Fruit fly (Drosophila melanogaster) whole organism, prepupa: Measurements from ENCODE around the gene Hmbs.

Experiments used
- Blimp-1 ChIP-seq: fragments of 200-800 bp; sonication (Bioruptor generic); optimal IDR thresholded peaks from 3 replicates; lab custom pipeline; 2017; ENCODE audit warnings: missing biosample characterization, missing genetic modification characterization, mild to moderate bottlenecking, moderate library complexity, missing genetic modification reagents
- CG10631 ChIP-seq: fragments of 200-800 bp; sonication (Bioruptor generic); optimal IDR thresholded peaks from 2 replicates; lab custom pipeline; 2016; ENCODE audit warnings: missing biosample characterization, missing genetic modification characterization
- CG10669 ChIP-seq: fragments of 200-800 bp; sonication (Bioruptor generic); optimal IDR thresholded peaks from 3 replicates; lab custom pipeline; 2018; ENCODE audit warnings: missing biosample characterization, mild to moderate bottlenecking, missing genetic modification characterization, moderate library complexity
- CG11762 ChIP-seq: fragments of 200-800 bp; sonication (Bioruptor generic); optimal IDR thresholded peaks from 3 replicates; lab custom pipeline; 2016; ENCODE audit warnings: missing biosample characterization, missing genetic modification characterization; ENCODE audit not compliant: insufficient read depth
- CG3032 ChIP-seq: fragments of 200-800 bp; optimal IDR thresholded peaks from 2 replicates; lab custom pipeline; 2019; ENCODE audit warnings: missing biosample characterization, mild to moderate bottlenecking, missing genetic modification characterization, moderate library complexity
- CG31627 ChIP-seq: fragments of 200-800 bp; sonication (Bioruptor generic); optimal IDR thresholded peaks from 3 replicates; lab custom pipeline; 2016; ENCODE audit warnings: missing biosample characterization, missing genetic modification characterization
- CG32006 ChIP-seq: fragments of 200-800 bp; sonication (Bioruptor generic); optimal IDR thresholded peaks from 3 replicates; lab custom pipeline; 2017; ENCODE audit warnings: missing biosample characterization, mild to moderate bottlenecking, missing genetic modification characterization
- CG34406 ChIP-seq: fragments of 200-800 bp; sonication (Bioruptor generic); optimal IDR thresholded peaks from 3 replicates; lab custom pipeline; 2016; ENCODE audit warnings: missing biosample characterization, missing genetic modification characterization
- CG4318 ChIP-seq: fragments of 200-800 bp; sonication (Bioruptor generic); optimal IDR thresholded peaks from 3 replicates; lab custom pipeline; 2017; ENCODE audit warnings: missing biosample characterization, mild to moderate bottlenecking, missing genetic modification characterization
- CG6792 ChIP-seq: fragments of 200-800 bp; sonication (Bioruptor generic); optimal IDR thresholded peaks from 3 replicates; lab custom pipeline; 2016; ENCODE audit warnings: missing biosample characterization, missing genetic modification characterization
- CG6854 ChIP-seq: fragments of 200-800 bp; sonication (Bioruptor generic); optimal IDR thresholded peaks from 2 replicates; lab custom pipeline; 2017; ENCODE audit warnings: missing biosample characterization, mild to moderate bottlenecking, missing genetic modification characterization
- CG7368 ChIP-seq: fragments of 200-800 bp; sonication (Bioruptor generic); optimal IDR thresholded peaks from 3 replicates; lab custom pipeline; 2016; ENCODE audit warnings: missing biosample characterization, missing genetic modification characterization
- CG8119 ChIP-seq: fragments of 200-800 bp; sonication (Bioruptor generic); IDR thresholded peaks from 3 replicates; pipeline ENCODE4 v1.3.6; 2022; ENCODE audit warnings: missing biosample characterization, missing genetic modification characterization
- CG8632 ChIP-seq: fragments of 200-800 bp; sonication (Bioruptor generic); optimal IDR thresholded peaks from 3 replicates; lab custom pipeline; 2016; ENCODE audit warnings: missing biosample characterization, missing genetic modification characterization
- CG9139 ChIP-seq: fragments of 200-800 bp; sonication (Bioruptor generic); optimal IDR thresholded peaks from 3 replicates; lab custom pipeline; 2017; ENCODE audit warnings: missing biosample characterization, mild to moderate bottlenecking, missing genetic modification characterization
- Eip75B ChIP-seq: fragments of 200-800 bp; sonication (Bioruptor generic); optimal IDR thresholded peaks from 3 replicates; lab custom pipeline; 2016; ENCODE audit warnings: missing biosample characterization, missing genetic modification characterization
- Eip78C ChIP-seq: fragments of 200-800 bp; sonication (Bioruptor generic); peaks from one replicate; lab custom pipeline; 2016; ENCODE audit warnings: missing biosample characterization, missing genetic modification characterization
- Ets21C ChIP-seq: fragments of 200-800 bp; sonication (Bioruptor generic); optimal IDR thresholded peaks from 3 replicates; lab custom pipeline; 2016; ENCODE audit warnings: missing biosample characterization, missing genetic modification characterization
- Ets96B ChIP-seq: fragments of 200-800 bp; optimal IDR thresholded peaks from 2 replicates; lab custom pipeline; 2019; ENCODE audit warnings: missing biosample characterization, mild to moderate bottlenecking, missing genetic modification characterization, moderate library complexity
- Hr38 ChIP-seq: sonication (Bioruptor generic); optimal IDR thresholded peaks from 2 replicates; lab custom pipeline; 2016; ENCODE audit warnings: missing biosample characterization, missing genetic modification characterization
- Hr39 ChIP-seq: fragments of 200-800 bp; sonication (Bioruptor generic); optimal IDR thresholded peaks from 2 replicates; lab custom pipeline; 2016; ENCODE audit warnings: missing biosample characterization, missing genetic modification characterization
- Hr4 ChIP-seq: fragments of 200-800 bp; sonication (Bioruptor generic); optimal IDR thresholded peaks from 3 replicates; lab custom pipeline; 2016; ENCODE audit warnings: missing biosample characterization, missing genetic modification characterization
- Lpt ChIP-seq: fragments of 200-800 bp; sonication (Bioruptor generic); optimal IDR thresholded peaks from 3 replicates; lab custom pipeline; 2016; ENCODE audit warnings: missing biosample characterization, missing genetic modification characterization
- Met ChIP-seq: fragments of 200-800 bp; sonication (Bioruptor generic); optimal IDR thresholded peaks from 3 replicates; lab custom pipeline; 2016; ENCODE audit warnings: missing biosample characterization, missing genetic modification characterization
- OdsH ChIP-seq: fragments of 200-800 bp; sonication (Bioruptor generic); optimal IDR thresholded peaks from 3 replicates; lab custom pipeline; 2016; ENCODE audit warnings: missing biosample characterization, missing genetic modification characterization
- Sox14 ChIP-seq: fragments of 200-800 bp; sonication (Bioruptor generic); optimal IDR thresholded peaks from 3 replicates; lab custom pipeline; 2016; ENCODE audit warnings: missing biosample characterization, missing genetic modification characterization
- Sox15 ChIP-seq: fragments of 200-800 bp; sonication (Bioruptor generic); optimal IDR thresholded peaks from 3 replicates; lab custom pipeline; 2016; ENCODE audit warnings: missing biosample characterization, missing genetic modification characterization
- achi ChIP-seq: fragments of 200-800 bp; sonication (Bioruptor generic); optimal IDR thresholded peaks from 3 replicates; lab custom pipeline; 2016; ENCODE audit warnings: missing biosample characterization, missing genetic modification characterization
- acj6 ChIP-seq: fragments of 200-800 bp; sonication (Bioruptor generic); optimal IDR thresholded peaks from 3 replicates; lab custom pipeline; 2016; ENCODE audit warnings: missing biosample characterization, missing genetic modification characterization
- cyc ChIP-seq: fragments of 200-800 bp; sonication (Bioruptor generic); optimal IDR thresholded peaks from 3 replicates; lab custom pipeline; 2016; ENCODE audit warnings: missing biosample characterization, missing genetic modification characterization
- dac ChIP-seq: fragments of 200-800 bp; sonication (Bioruptor generic); optimal IDR thresholded peaks from 2 replicates; lab custom pipeline; 2017; ENCODE audit warnings: missing biosample characterization, mild to moderate bottlenecking, missing genetic modification characterization
- dsx ChIP-seq: fragments of 200-800 bp; optimal IDR thresholded peaks from 3 replicates; lab custom pipeline; 2019; ENCODE audit warnings: missing biosample characterization, mild to moderate bottlenecking, missing genetic modification characterization, moderate library complexity; ENCODE audit not compliant: poor library complexity, severe bottlenecking
- eg ChIP-seq: fragments of 200-800 bp; sonication (Bioruptor generic); IDR thresholded peaks from 3 replicates; pipeline ENCODE4 v1.3.6; 2022; ENCODE audit warnings: missing biosample characterization, missing genetic modification characterization
- esn ChIP-seq: fragments of 200-800 bp; sonication (Bioruptor generic); optimal IDR thresholded peaks from 2 replicates; lab custom pipeline; 2016; ENCODE audit warnings: missing biosample characterization, mild to moderate bottlenecking, missing genetic modification characterization, moderate library complexity
- fkh ChIP-seq: fragments of 200-800 bp; sonication (Bioruptor generic); optimal IDR thresholded peaks from 3 replicates; lab custom pipeline; 2017; ENCODE audit warnings: missing biosample characterization, mild to moderate bottlenecking, missing genetic modification characterization, moderate library complexity
- lz ChIP-seq: fragments of 200-800 bp; sonication (Bioruptor generic); optimal IDR thresholded peaks from 3 replicates; lab custom pipeline; 2016; ENCODE audit warnings: missing biosample characterization, missing genetic modification characterization
- net ChIP-seq: fragments of 200-800 bp; sonication (Bioruptor generic); optimal IDR thresholded peaks from 3 replicates; lab custom pipeline; 2016; ENCODE audit warnings: missing biosample characterization, missing genetic modification characterization
- pdm3 ChIP-seq: fragments of 200-800 bp; sonication (Bioruptor generic); optimal IDR thresholded peaks from 3 replicates; lab custom pipeline; 2016; ENCODE audit warnings: missing biosample characterization, missing genetic modification characterization
- salr ChIP-seq, 2 experiments: fragments of 200-800 bp; sonication (Bioruptor generic); optimal IDR thresholded peaks; 3 replicates each; lab custom pipeline; 2016 to 2018; ENCODE audit warnings: missing biosample characterization in 2 of 2, missing genetic modification characterization in 2 of 2, mild to moderate bottlenecking in 1 of 2
- spab ChIP-seq: fragments of 200-800 bp; sonication (Bioruptor generic); optimal IDR thresholded peaks from 2 replicates; lab custom pipeline; 2017; ENCODE audit warnings: missing biosample characterization, mild to moderate bottlenecking, missing genetic modification characterization, missing genetic modification reagents
- ss ChIP-seq, 2 experiments: fragments of 200-800 bp; sonication (Bioruptor generic); optimal IDR thresholded peaks; 2 replicates in 1 of 2; 3 replicates in 1 of 2; lab custom pipeline; 2017 to 2018; ENCODE audit warnings: mild to moderate bottlenecking in 2 of 2, missing biosample characterization in 2 of 2, missing genetic modification characterization in 2 of 2, moderate library complexity in 1 of 2
- vri ChIP-seq: fragments of 200-800 bp; sonication (Bioruptor generic); optimal IDR thresholded peaks from 3 replicates; lab custom pipeline; 2016; ENCODE audit warnings: missing biosample characterization, mild to moderate bottlenecking, missing genetic modification characterization

Hmbs gene

DNA sequence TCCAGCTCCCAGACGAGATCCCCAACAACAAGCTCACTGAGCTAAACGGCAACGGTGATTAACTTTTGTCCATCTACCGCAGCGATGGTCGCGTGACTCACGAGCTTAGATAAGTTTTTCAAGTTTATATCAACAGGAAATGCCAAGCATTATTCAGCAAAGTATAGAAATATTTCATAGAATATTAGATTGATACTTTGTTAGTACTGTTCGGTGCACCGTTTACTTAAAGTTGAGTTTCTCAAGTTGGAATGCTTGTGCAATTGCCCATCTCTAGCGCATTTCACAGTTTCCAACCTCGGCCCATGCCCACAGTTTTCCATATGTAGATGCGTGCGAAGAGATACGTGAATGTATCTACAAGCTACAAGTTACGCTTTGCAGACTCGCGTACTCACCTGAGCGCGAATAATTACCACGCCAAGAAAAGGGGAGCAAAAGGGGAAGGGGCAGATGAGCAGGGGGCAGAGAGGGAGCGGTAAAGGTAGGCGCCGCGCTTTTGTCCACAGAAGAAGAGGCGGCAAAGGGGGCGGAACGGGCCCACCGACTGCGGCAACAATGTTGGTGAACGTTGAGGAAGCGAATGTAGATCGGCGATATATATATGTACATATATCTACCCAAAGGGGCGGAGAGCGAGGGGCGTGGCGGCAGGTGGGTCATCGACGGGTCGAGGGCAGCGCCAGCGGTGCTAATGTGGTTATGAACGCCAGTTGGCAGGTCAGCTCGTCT, 41.5 kb downstream of the Hmbs start (continued):
- TF ChIP-seq CG8119 (GFP tag; lab: Robert Waterston, UW) (peak; percentile 85), CG4318 (GFP tag; lab: Kevin White, UChicago) (peak; percentile 80), Hr39 (peak; percentile 11), CG7368 (GFP tag; lab: Kevin White, UChicago) (peak; percentile 43), Ets96B (tag; lab: Kevin White, UChicago) (peak; percentile 62), Eip78C (GFP tag; lab: Kevin White, UChicago) (peak; percentile 87), salr (GFP tag; optimal IDR thresholded peaks at IDR 0.05; lab: Kevin White, UChicago) (peak in 1 of 2 experiments; percentile 59), acj6 (GFP tag; lab: Kevin White, UChicago) (peak; percentile 66), eg (GFP tag; lab: Robert Waterston, UW) (peak; percentile 80), fkh (GFP tag; lab: Kevin White, UChicago) (no peak), Hr38 (GFP tag; lab: Kevin White, UChicago) (no peak), OdsH (GFP tag; lab: Kevin White, UChicago) (peak; percentile 70), dac (GFP tag; lab: Kevin White, UChicago) (peak; percentile 70), dsx (GFP tag; lab: Kevin White, UChicago) (peak; percentile 91), Eip75B (GFP tag; lab: Kevin White, UChicago) (peak; percentile 60), Lpt (GFP tag; lab: Kevin White, UChicago) (peak; percentile 76), CG3032 (peak; percentile 55), Blimp-1 (no peak), achi (GFP tag; lab: Kevin White, UChicago) (peak; percentile 71), CG31627 (GFP tag; lab: Kevin White, UChicago) (no peak), CG6854 (GFP tag; lab: Kevin White, UChicago) (no peak), CG8632 (GFP tag; lab: Kevin White, UChicago) (no peak), CG34406 (GFP tag; lab: Kevin White, UChicago) (peak; percentile 35), Hr4 (GFP tag; lab: Kevin White, UChicago) (peak; percentile 90), CG6792 (GFP tag; lab: Kevin White, UChicago) (peak; percentile 27)

DNA sequence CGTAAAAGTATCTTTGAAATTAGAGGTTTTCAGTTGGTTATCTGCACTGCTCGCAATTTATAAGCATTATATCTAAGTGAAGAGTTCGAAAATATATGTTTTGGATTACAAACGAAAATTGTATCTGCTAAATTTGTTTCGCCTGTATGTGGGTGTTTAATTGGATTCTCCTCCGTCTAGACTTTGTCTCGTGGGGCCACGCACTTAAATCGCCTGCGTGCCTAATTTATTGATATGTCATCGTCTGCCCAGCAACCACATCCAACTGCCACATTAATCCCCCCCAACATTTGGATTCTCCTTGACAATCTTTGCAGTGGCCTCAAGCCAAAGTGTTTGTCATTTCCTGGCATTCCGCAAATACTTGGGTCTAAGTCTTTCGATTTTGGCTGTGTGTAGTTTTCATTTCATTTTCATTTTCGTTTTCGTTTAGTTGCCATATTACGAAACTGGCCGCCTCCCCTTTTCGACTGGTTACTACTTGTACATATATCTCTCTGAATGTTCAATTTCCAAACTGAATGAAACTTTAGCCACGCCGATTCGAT, 43.5 kb downstream of the Hmbs start:
- TF ChIP-seq CG32006 (peak; percentile 34), Sox14 (GFP tag; lab: Kevin White, UChicago) (no peak), OdsH (GFP tag; lab: Kevin White, UChicago) (no peak)

DNA sequence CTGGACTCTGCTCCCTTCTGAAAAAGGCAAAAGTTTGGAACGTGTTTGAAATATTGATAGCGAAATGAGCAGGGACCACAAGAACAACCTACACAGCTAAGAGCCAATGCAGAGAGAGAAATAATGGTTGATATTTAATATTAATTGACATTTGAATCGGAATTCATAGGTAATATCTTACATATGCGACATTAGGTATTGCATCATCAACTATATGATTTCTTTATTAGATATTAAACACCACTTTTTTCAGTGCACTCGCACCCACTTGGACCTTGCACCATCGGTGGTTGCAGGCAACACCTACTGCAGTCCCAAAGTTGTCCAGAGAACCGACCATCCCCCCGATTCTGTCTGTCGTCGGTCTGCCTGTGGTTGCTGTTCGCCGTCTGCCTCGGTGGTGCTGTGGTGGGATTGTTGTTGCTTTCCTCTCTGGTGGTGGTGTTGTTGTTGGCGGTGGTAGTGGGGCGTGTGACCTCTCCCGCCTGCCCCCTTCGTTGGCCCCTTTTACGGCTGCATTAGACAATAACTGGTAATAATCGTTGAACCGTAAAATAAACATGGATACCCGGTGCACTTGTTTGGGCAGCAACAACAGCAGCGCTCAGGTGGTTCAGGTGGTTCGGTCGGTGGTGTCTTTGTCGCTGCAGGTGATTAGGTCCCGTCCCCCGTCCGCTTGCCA, 44.3 kb downstream of the Hmbs start:
- TF ChIP-seq spab (GFP tag; lab: Kevin White, UChicago) (peak; percentile 65), OdsH (GFP tag; lab: Kevin White, UChicago) (peak; percentile 74), lz (GFP tag; lab: Kevin White, UChicago) (peak; percentile 75), net (GFP tag; lab: Kevin White, UChicago) (peak; percentile 76), Eip75B (GFP tag; lab: Kevin White, UChicago) (peak; percentile 68), cyc (GFP tag; lab: Kevin White, UChicago) (peak; percentile 48), CG11762 (GFP tag; lab: Kevin White, UChicago) (peak; percentile 30), CG9139 (peak; percentile 64), acj6 (GFP tag; lab: Kevin White, UChicago) (peak; percentile 55), CG10631 (GFP tag; lab: Kevin White, UChicago) (peak; percentile 69), pdm3 (peak; percentile 67), CG10669 (GFP tag; lab: Kevin White, UChicago) (peak; percentile 52), Ets21C (GFP tag; lab: Kevin White, UChicago) (peak; percentile 26), CG8632 (GFP tag; lab: Kevin White, UChicago) (peak; percentile 56), Met (GFP tag; lab: Kevin White, UChicago) (peak; percentile 84), CG4318 (GFP tag; lab: Kevin White, UChicago) (peak; percentile 68), vri (peak; percentile 15), esn (GFP tag; lab: Kevin White, UChicago) (peak; percentile 75), CG7368 (GFP tag; lab: Kevin White, UChicago) (no peak), Lpt (GFP tag; lab: Kevin White, UChicago) (peak; percentile 71), Sox14 (GFP tag; lab: Kevin White, UChicago) (peak; percentile 83), dsx (GFP tag; lab: Kevin White, UChicago) (peak; percentile 77), ss (GFP tag; optimal IDR thresholded peaks at IDR 0.05; lab: Kevin White, UChicago) (peak; percentile 82 to 83), Hr39 (peak; percentile 68), Hr38 (GFP tag; lab: Kevin White, UChicago) (no peak), CG8119 (GFP tag; lab: Robert Waterston, UW) (peak; percentile 93), CG3032 (peak; percentile 61), dac (GFP tag; lab: Kevin White, UChicago) (peak; percentile 51), Sox15 (GFP tag; lab: Kevin White, UChicago) (peak; percentile 9)
